In genomic region chrX:1627588-1627987, dm6 we compare ENCODE assay signal across 2 fruit fly cellular contexts.
A peak's percentile ranks its signal among the peaks of the same experiment; 100 is the strongest.
TF ChIP-seq lines count a peak whose summit lies in the region.

No protein-coding gene starts in this region.

TF ChIP-seq in whole organism, prepupa, 60 proteins besides CTCF, POLR2A, EP300 and RAD21 (continues in another document):
- TF ChIP-seq CG10669 (GFP tag; optimal IDR thresholded peaks at IDR 0.05; lab: Kevin White, UChicago) (no peak), Met (GFP tag; optimal IDR thresholded peaks at IDR 0.05; lab: Kevin White, UChicago) (no peak), net (GFP tag; optimal IDR thresholded peaks at IDR 0.05; lab: Kevin White, UChicago) (no peak), CG11294 (GFP tag; IDR thresholded peaks at IDR 0.05; lab: Robert Waterston, UW) (no peak), eg (GFP tag; IDR thresholded peaks at IDR 0.05; lab: Robert Waterston, UW) (no peak), vri (GFP tag; optimal IDR thresholded peaks at IDR 0.05; lab: Kevin White, UChicago) (no peak), CG9139 (GFP tag; optimal IDR thresholded peaks at IDR 0.05; lab: Kevin White, UChicago) (no peak), dac (GFP tag; optimal IDR thresholded peaks at IDR 0.05; lab: Kevin White, UChicago) (no peak), CG3919 (GFP tag; optimal IDR thresholded peaks at IDR 0.05; lab: Kevin White, UChicago) (no peak), CG6163 (GFP tag; IDR thresholded peaks at IDR 0.05; lab: Robert Waterston, UW) (no peak), Eip78C (GFP tag; lab: Kevin White, UChicago) (peak; percentile 86), achi (GFP tag; optimal IDR thresholded peaks at IDR 0.05; lab: Kevin White, UChicago) (no peak), ss (GFP tag; optimal IDR thresholded peaks at IDR 0.05; lab: Kevin White, UChicago) (peak in 1 of 2 experiments; percentile 3), CG11762 (GFP tag; optimal IDR thresholded peaks at IDR 0.05; lab: Kevin White, UChicago; ENCODE audit: insufficient read depth) (no peak), OdsH (GFP tag; optimal IDR thresholded peaks at IDR 0.05; lab: Kevin White, UChicago) (no peak), CG1621 (tag; optimal IDR thresholded peaks at IDR 0.05; lab: Kevin White, UChicago) (no peak), fkh (GFP tag; optimal IDR thresholded peaks at IDR 0.05; lab: Kevin White, UChicago) (no peak), Ets21C (GFP tag; optimal IDR thresholded peaks at IDR 0.05; lab: Kevin White, UChicago) (no peak), Hr4 (GFP tag; optimal IDR thresholded peaks at IDR 0.05; lab: Kevin White, UChicago) (no peak), dsx (GFP tag; optimal IDR thresholded peaks at IDR 0.05; lab: Kevin White, UChicago; ENCODE audit: poor library complexity, severe bottlenecking) (no peak), esn (GFP tag; optimal IDR thresholded peaks at IDR 0.05; lab: Kevin White, UChicago) (peak; percentile 1), CG10631 (GFP tag; optimal IDR thresholded peaks at IDR 0.05; lab: Kevin White, UChicago) (no peak), Smox (GFP tag; optimal IDR thresholded peaks at IDR 0.05; lab: Kevin White, UChicago) (no peak), svp (GFP tag; lab: Kevin White, UChicago) (peak; percentile 78), Sox102F (GFP tag; optimal IDR thresholded peaks at IDR 0.05; lab: Kevin White, UChicago) (no peak), CG34406 (GFP tag; optimal IDR thresholded peaks at IDR 0.05; lab: Kevin White, UChicago) (no peak), CG4318 (GFP tag; optimal IDR thresholded peaks at IDR 0.05; lab: Kevin White, UChicago) (no peak), pdm3 (GFP tag; optimal IDR thresholded peaks at IDR 0.05; lab: Kevin White, UChicago) (no peak), Lpt (GFP tag; optimal IDR thresholded peaks at IDR 0.05; lab: Kevin White, UChicago) (no peak), CG8632 (GFP tag; optimal IDR thresholded peaks at IDR 0.05; lab: Kevin White, UChicago) (peak; percentile 12), CG11902 (GFP tag; optimal IDR thresholded peaks at IDR 0.05; lab: Kevin White, UChicago) (no peak), topi (GFP tag; optimal IDR thresholded peaks at IDR 0.05; lab: Kevin White, UChicago) (no peak), lz (GFP tag; optimal IDR thresholded peaks at IDR 0.05; lab: Kevin White, UChicago) (no peak), Eip75B (GFP tag; optimal IDR thresholded peaks at IDR 0.05; lab: Kevin White, UChicago) (peak; percentile 65), Hr38 (GFP tag; optimal IDR thresholded peaks at IDR 0.05; lab: Kevin White, UChicago) (no peak), CG16779 (tag; optimal IDR thresholded peaks at IDR 0.05; lab: Kevin White, UChicago) (no peak), fd85E (GFP tag; optimal IDR thresholded peaks at IDR 0.05; lab: Kevin White, UChicago) (no peak), Sox14 (GFP tag; optimal IDR thresholded peaks at IDR 0.05; lab: Kevin White, UChicago) (no peak), cyc (GFP tag; optimal IDR thresholded peaks at IDR 0.05; lab: Kevin White, UChicago) (no peak), CG32006 (GFP tag; optimal IDR thresholded peaks at IDR 0.05; lab: Kevin White, UChicago) (no peak), CG31627 (GFP tag; optimal IDR thresholded peaks at IDR 0.05; lab: Kevin White, UChicago) (no peak), Ets96B (tag; optimal IDR thresholded peaks at IDR 0.05; lab: Kevin White, UChicago) (no peak), CG8319 (GFP tag; optimal IDR thresholded peaks at IDR 0.05; lab: Kevin White, UChicago) (no peak), CG3032 (tag; optimal IDR thresholded peaks at IDR 0.05; lab: Kevin White, UChicago) (no peak), Gug (GFP tag; IDR thresholded peaks at IDR 0.05; lab: Robert Waterston, UW) (no peak), Blimp-1 (GFP tag; optimal IDR thresholded peaks at IDR 0.05; lab: Kevin White, UChicago) (peak; percentile 36), CG6808 (GFP tag; optimal IDR thresholded peaks at IDR 0.05; lab: Kevin White, UChicago) (no peak), CG8119 (GFP tag; IDR thresholded peaks at IDR 0.05; lab: Robert Waterston, UW) (no peak), fd59A (GFP tag; optimal IDR thresholded peaks at IDR 0.05; lab: Kevin White, UChicago) (no peak)

TF ChIP-seq in whole organism, pupa, 21 proteins besides CTCF, POLR2A, EP300 and RAD21:
- TF ChIP-seq Ets98B (GFP tag; IDR thresholded peaks at IDR 0.05; lab: Robert Waterston, UW), result no peak
- no peak for TF ChIP-seq CG34367 (tag; optimal IDR thresholded peaks at IDR 0.05; lab: Kevin White, UChicago)
- TF ChIP-seq Pif1B (GFP tag; optimal IDR thresholded peaks at IDR 0.05; lab: Kevin White, UChicago), result peak; percentile 34
- peak; percentile 13 for TF ChIP-seq Pif1A (GFP tag; optimal IDR thresholded peaks at IDR 0.05; lab: Kevin White, UChicago)
- peak; percentile 41 for TF ChIP-seq EcR (GFP tag; optimal IDR thresholded peaks at IDR 0.05; lab: Kevin White, UChicago)
